Worm (Caenorhabditis elegans) whole organism, L4/young adult: Measurements from ENCODE around the gene daz-1.

ENCODE experiments used
- W03F9.2 ChIP-seq: fragments of 150-350 bp; optimal IDR thresholded peaks from 2 replicates; lab custom pipeline; 2014; ENCODE audit warnings: missing biosample characterization, missing genetic modification characterization
- him-1 ChIP-seq: sonication (generic microtip); optimal IDR thresholded peaks from 2 replicates; lab custom pipeline; 2016; ENCODE audit warnings: missing genotype, missing genetic modification reagents, missing genetic modification characterization, missing compliant biosample characterization

ce11 chrII:5426054-5426453, 30.1 kb upstream of the daz-1 start:
- TF ChIP-seq him-1 (tag; lab: Kevin White, UChicago) (no peak), W03F9.2 (no peak)
